Worm (Caenorhabditis elegans) whole organism, L3 larva: ENCODE data around the gene R05G6.3.

ENCODE experiments used
- R02D3.7 ChIP-seq: fragments of 150-350 bp; optimal IDR thresholded peaks from 2 replicates; lab custom pipeline; 2014; ENCODE audit warnings: missing biosample characterization, missing genetic modification characterization
- ZK546.5 ChIP-seq: sonication (generic microtip); optimal IDR thresholded peaks from 2 replicates; lab custom pipeline; 2017; ENCODE audit warnings: missing biosample characterization, missing genetic modification characterization
- elt-2 ChIP-seq: sonication (generic microtip); optimal IDR thresholded peaks from 2 replicates; lab custom pipeline; 2016; ENCODE audit warnings: missing genetic modification reagents, mild to moderate bottlenecking, missing genetic modification characterization, missing compliant biosample characterization
- eor-1 ChIP-seq, 2 experiments: fragments of 150-350 bp; optimal IDR thresholded peaks; 2 replicates each; lab custom pipeline; 2014 to 2018; ENCODE audit warnings: missing biosample characterization in 2 of 2, missing genetic modification characterization in 2 of 2
- jun-1 ChIP-seq: fragments of 150-350 bp; optimal IDR thresholded peaks from 2 replicates; lab custom pipeline; 2014; ENCODE audit warnings: missing biosample characterization, missing genetic modification reagents, missing genetic modification characterization
- lsy-12 ChIP-seq: sonication (generic microtip); optimal IDR thresholded peaks from 2 replicates; lab custom pipeline; 2016; ENCODE audit warnings: mild to moderate bottlenecking, missing genetic modification characterization, missing compliant biosample characterization
- nhr-23 ChIP-seq: fragments of 150-350 bp; optimal IDR thresholded peaks from 2 replicates; lab custom pipeline; 2014; ENCODE audit warnings: missing biosample characterization, missing genetic modification reagents, missing genetic modification characterization
- nhr-237 ChIP-seq: fragments of 150-350 bp; optimal IDR thresholded peaks from 2 replicates; lab custom pipeline; 2014; ENCODE audit warnings: missing biosample characterization, missing genetic modification characterization
- nhr-76 ChIP-seq: fragments of 150-350 bp; sonication (generic microtip); optimal IDR thresholded peaks from 5 replicates; lab custom pipeline; 2014; ENCODE audit warnings: missing biosample characterization, missing genetic modification characterization
- pha-4 ChIP-seq: fragments of 150-350 bp; optimal IDR thresholded peaks from 2 replicates; lab custom pipeline; 2014; ENCODE audit warnings: missing biosample characterization, missing genetic modification reagents, missing genetic modification characterization
- pqm-1 ChIP-seq: fragments of 150-350 bp; optimal IDR thresholded peaks from 2 replicates; lab custom pipeline; 2017; ENCODE audit warnings: missing biosample characterization, missing genetic modification characterization, inconsistent platforms
- snpc-4 ChIP-seq: fragments of 150-350 bp; optimal IDR thresholded peaks from 2 replicates; lab custom pipeline; 2014; ENCODE audit warnings: missing biosample characterization, missing genetic modification characterization
- ztf-11 ChIP-seq: fragments of 150-350 bp; optimal IDR thresholded peaks from 2 replicates; lab custom pipeline; 2014; ENCODE audit warnings: missing biosample characterization, missing genetic modification characterization
- ztf-4 ChIP-seq: fragments of 150-350 bp; optimal IDR thresholded peaks from 2 replicates; lab custom pipeline; 2014; ENCODE audit warnings: missing biosample characterization, missing genetic modification characterization

DNA sequence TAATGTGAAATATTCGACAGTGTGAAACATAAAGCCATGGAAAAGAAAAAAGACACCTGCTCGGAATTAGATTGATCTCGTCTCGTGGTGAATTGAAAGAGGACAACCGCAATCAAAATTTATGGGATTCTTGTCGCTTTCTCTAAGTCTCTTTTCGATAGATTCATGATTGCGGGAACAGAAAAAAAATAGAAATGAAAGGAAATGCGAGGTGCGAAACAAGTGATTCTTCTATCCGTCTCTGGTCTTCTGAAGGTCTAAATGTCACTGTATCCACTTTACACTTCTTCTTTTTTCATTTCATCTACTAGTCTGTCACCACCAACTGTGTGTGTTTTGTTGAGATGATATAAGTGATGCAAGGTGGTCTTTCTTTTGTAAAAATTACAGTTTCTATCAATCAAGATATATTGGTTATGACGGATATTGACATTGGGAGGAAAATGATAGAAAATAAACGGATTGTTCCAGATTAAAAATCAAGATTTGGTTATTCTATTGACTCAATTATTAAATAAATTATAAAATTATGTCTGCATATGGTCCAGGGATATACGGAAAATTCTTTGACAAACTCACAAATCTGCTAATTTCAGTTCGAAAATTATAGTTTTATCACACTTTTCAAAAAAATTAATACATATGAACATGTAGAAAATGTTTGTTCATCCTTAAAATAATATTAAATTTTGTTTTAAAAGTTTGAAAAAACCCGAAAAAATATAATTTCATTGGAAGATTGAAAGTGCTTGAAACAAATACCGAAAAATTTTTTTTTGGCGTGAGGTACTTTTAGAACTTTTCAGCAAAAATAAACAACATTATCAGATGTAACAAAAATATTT, 14.1 kb downstream of the R05G6.3 start:
- TF ChIP-seq R02D3.7 (tag; lab: Kevin White, UChicago) (no peak), lsy-12 (tag; lab: Kevin White, UChicago) (no peak), nhr-23 (tag; lab: Kevin White, UChicago) (no peak), nhr-76 (tag; lab: Kevin White, UChicago) (no peak), ZK546.5 (tag; lab: Kevin White, UChicago) (no peak), snpc-4 (no peak), ztf-4 (tag; lab: Kevin White, UChicago) (no peak), nhr-237 (tag; lab: Kevin White, UChicago) (no peak), ztf-11 (no peak), pqm-1 (tag; lab: Kevin White, UChicago) (no peak), pha-4 (no peak), eor-1 (tag; optimal IDR thresholded peaks at IDR 0.05; lab: Kevin White, UChicago) (no peak), jun-1 (tag; lab: Kevin White, UChicago) (no peak), elt-2 (tag; lab: Kevin White, UChicago) (no peak)
